Fruit fly (Drosophila melanogaster) whole organism, embryonic: ENCODE data around the gene Oatp30B.

Experiments used
- ATbp ChIP-seq: fragments of 200-800 bp; sonication (Bioruptor generic); optimal IDR thresholded peaks from 2 replicates; lab custom pipeline; 2017; ENCODE audit warnings: missing biosample characterization, mild to moderate bottlenecking, missing genetic modification characterization, missing genetic modification reagents
- Adf1 ChIP-seq: fragments of 200-800 bp; sonication (Bioruptor generic); IDR thresholded peaks from 2 replicates; pipeline ENCODE4 v1.3.6; 2022; ENCODE audit warnings: missing biosample characterization, missing genetic modification characterization
- Asciz ChIP-seq: fragments of 200-800 bp; sonication (Bioruptor generic); optimal IDR thresholded peaks from 2 replicates; lab custom pipeline; 2017; ENCODE audit warnings: missing biosample characterization, mild to moderate bottlenecking, missing genetic modification characterization, missing genetic modification reagents
- BEAF-32 ChIP-seq: fragments of 200-800 bp; sonication (Bioruptor generic); optimal IDR thresholded peaks from 3 replicates; lab custom pipeline; 2017; ENCODE audit warnings: missing biosample characterization, missing genetic modification characterization, mild to moderate bottlenecking, moderate library complexity, missing genetic modification reagents
- CG10959 ChIP-seq: fragments of 200-800 bp; sonication (Bioruptor generic); IDR thresholded peaks from 2 replicates; pipeline ENCODE4 v1.3.6; 2022; ENCODE audit warnings: missing biosample characterization, missing genetic modification characterization
- CG11456 ChIP-seq: fragments of 200-800 bp; sonication (Bioruptor generic); IDR thresholded peaks from 3 replicates; pipeline ENCODE4 v1.3.6; 2022; ENCODE audit warnings: missing biosample characterization, missing genetic modification characterization
- CG11560 ChIP-seq: fragments of 200-800 bp; sonication (Bioruptor generic); IDR thresholded peaks from 3 replicates; pipeline ENCODE4 v1.3.6; 2022; ENCODE audit warnings: missing biosample characterization, missing genetic modification characterization
- CG12236 ChIP-seq: fragments of 200-800 bp; sonication (Bioruptor generic); optimal IDR thresholded peaks from 2 replicates; lab custom pipeline; 2016; ENCODE audit warnings: missing biosample characterization, missing genetic modification characterization
- CG12769 ChIP-seq: fragments of 200-800 bp; sonication (Bioruptor generic); optimal IDR thresholded peaks from 2 replicates; lab custom pipeline; 2019; ENCODE audit warnings: missing biosample characterization, mild to moderate bottlenecking, missing genetic modification characterization, moderate library complexity
- CG13775 ChIP-seq: fragments of 200-800 bp; sonication (Bioruptor generic); optimal IDR thresholded peaks from 3 replicates; lab custom pipeline; 2017; ENCODE audit warnings: missing biosample characterization, mild to moderate bottlenecking, missing genetic modification characterization
- CG15269 ChIP-seq: fragments of 200-800 bp; sonication (Bioruptor generic); optimal IDR thresholded peaks from 2 replicates; lab custom pipeline; 2018; ENCODE audit warnings: missing biosample characterization, mild to moderate bottlenecking, missing genetic modification characterization, moderate library complexity
- CG16815 ChIP-seq: fragments of 200-800 bp; sonication (Bioruptor generic); optimal IDR thresholded peaks from 3 replicates; lab custom pipeline; 2017; ENCODE audit warnings: missing biosample characterization, mild to moderate bottlenecking, missing genetic modification characterization
- CG17802 ChIP-seq: fragments of 200-800 bp; sonication (Bioruptor generic); optimal IDR thresholded peaks from 2 replicates; lab custom pipeline; 2018; ENCODE audit warnings: missing biosample characterization, mild to moderate bottlenecking, missing genetic modification characterization, moderate library complexity
- CG1832 ChIP-seq: fragments of 200-800 bp; sonication (Bioruptor generic); optimal IDR thresholded peaks from 2 replicates; lab custom pipeline; 2017; ENCODE audit warnings: missing biosample characterization, mild to moderate bottlenecking, missing genetic modification characterization, inconsistent platforms
- CG32767 ChIP-seq: fragments of 200-800 bp; sonication (Bioruptor generic); IDR thresholded peaks from 2 replicates; pipeline ENCODE4 v1.3.6; 2022; ENCODE audit warnings: missing biosample characterization, missing genetic modification characterization
- CG34376 ChIP-seq: fragments of 200-800 bp; sonication (Bioruptor generic); optimal IDR thresholded peaks from 2 replicates; lab custom pipeline; 2018; ENCODE audit warnings: missing biosample characterization, mild to moderate bottlenecking, missing genetic modification characterization
- CG4282 ChIP-seq: fragments of 200-800 bp; sonication (Bioruptor generic); optimal IDR thresholded peaks from 2 replicates; lab custom pipeline; 2016; ENCODE audit warnings: missing biosample characterization, missing genetic modification characterization
- CG6654 ChIP-seq: fragments of 200-800 bp; sonication (Bioruptor generic); optimal IDR thresholded peaks from 2 replicates; lab custom pipeline; 2017; ENCODE audit warnings: missing biosample characterization, mild to moderate bottlenecking, missing genetic modification characterization
- CG6765 ChIP-seq: fragments of 200-800 bp; sonication (Bioruptor generic); optimal IDR thresholded peaks from 3 replicates; lab custom pipeline; 2017; ENCODE audit warnings: missing biosample characterization, mild to moderate bottlenecking, missing genetic modification characterization
- CG7839 ChIP-seq: fragments of 200-800 bp; sonication (Bioruptor generic); optimal IDR thresholded peaks from 3 replicates; lab custom pipeline; 2018; ENCODE audit warnings: missing biosample characterization, mild to moderate bottlenecking, missing genetic modification characterization, moderate library complexity
- CG8089 ChIP-seq: fragments of 200-800 bp; sonication (Bioruptor generic); optimal IDR thresholded peaks from 3 replicates; lab custom pipeline; 2016; ENCODE audit warnings: missing biosample characterization, missing genetic modification characterization
- CG9437 ChIP-seq: fragments of 200-800 bp; sonication (Bioruptor generic); optimal IDR thresholded peaks from 2 replicates; lab custom pipeline; 2018; ENCODE audit warnings: missing biosample characterization, mild to moderate bottlenecking, missing genetic modification characterization
- CTCF ChIP-seq: fragments of 200-800 bp; sonication (Bioruptor generic); optimal IDR thresholded peaks from 2 replicates; lab custom pipeline; 2017; ENCODE audit warnings: missing biosample characterization, mild to moderate bottlenecking, missing genetic modification characterization, moderate library complexity
- Dek ChIP-seq: fragments of 200-800 bp; sonication (Bioruptor generic); optimal IDR thresholded peaks from 3 replicates; lab custom pipeline; 2019; ENCODE audit warnings: missing biosample characterization, mild to moderate bottlenecking, missing genetic modification characterization, moderate library complexity
- Dll ChIP-seq: fragments of 200-800 bp; sonication (Bioruptor generic); IDR thresholded peaks from 4 replicates; pipeline ENCODE4 v1.3.6; 2022; ENCODE audit warnings: missing biosample characterization, missing genetic modification characterization; ENCODE audit not compliant: partially characterized antibody
- Dref ChIP-seq: fragments of 200-800 bp; sonication (Bioruptor generic); IDR thresholded peaks from 2 replicates; pipeline ENCODE4 v1.3.6; 2022; ENCODE audit warnings: missing biosample characterization, missing genetic modification characterization
- Gsc ChIP-seq: fragments of 200-800 bp; sonication (Bioruptor generic); IDR thresholded peaks from 2 replicates; pipeline ENCODE4 v1.3.6; 2022; ENCODE audit warnings: missing biosample characterization, missing genetic modification characterization
- HLH4C ChIP-seq: fragments of 200-800 bp; sonication (Bioruptor generic); IDR thresholded peaks from 3 replicates; pipeline ENCODE4 v1.3.6; 2022; ENCODE audit warnings: missing biosample characterization, missing genetic modification characterization; ENCODE audit not compliant: partially characterized antibody
- Hand ChIP-seq: fragments of 200-800 bp; sonication (Bioruptor generic); optimal IDR thresholded peaks from 2 replicates; lab custom pipeline; 2017; ENCODE audit warnings: mild to moderate bottlenecking, missing biosample characterization, missing genetic modification reagents, missing genetic modification characterization
- MBD-R2 ChIP-seq: fragments of 200-800 bp; sonication (Bioruptor generic); IDR thresholded peaks from 2 replicates; pipeline ENCODE4 v1.3.6; 2022; ENCODE audit warnings: missing biosample characterization, missing genetic modification characterization
- Nf-YA ChIP-seq: fragments of 200-800 bp; sonication (Bioruptor generic); IDR thresholded peaks from 2 replicates; pipeline ENCODE4 v1.3.6; 2022; ENCODE audit warnings: missing biosample characterization, missing genetic modification characterization
- Nf-YB ChIP-seq: fragments of 200-800 bp; sonication (Bioruptor generic); optimal IDR thresholded peaks from 3 replicates; lab custom pipeline; 2019; ENCODE audit warnings: missing biosample characterization, mild to moderate bottlenecking, missing genetic modification characterization, moderate library complexity
- Optix ChIP-seq: fragments of 200-800 bp; sonication (Bioruptor generic); IDR thresholded peaks from 3 replicates; pipeline ENCODE4 v1.3.6; 2022; ENCODE audit warnings: missing biosample characterization, missing genetic modification characterization
- Rfx ChIP-seq: fragments of 200-800 bp; sonication (Bioruptor generic); IDR thresholded peaks from 2 replicates; pipeline ENCODE4 v1.3.6; 2022; ENCODE audit warnings: missing biosample characterization, missing genetic modification characterization
- Sry-δ ChIP-seq: fragments of 200-800 bp; sonication (Bioruptor generic); optimal IDR thresholded peaks from 2 replicates; lab custom pipeline; 2016; ENCODE audit warnings: missing biosample characterization, missing genetic modification characterization
- Stat92E ChIP-seq, 3 experiments: fragments of >200 bp in 2 of 3; fragments of 200-800 bp in 1 of 3; sonication (Bioruptor generic) in 1 of 3; optimal IDR thresholded peaks; 2 replicates each; lab custom pipeline; 2017 to 2019; ENCODE audit warnings: missing biosample characterization in 3 of 3, missing genetic modification characterization in 3 of 3, mild to moderate bottlenecking in 1 of 3, moderate library complexity in 1 of 3
- Trl ChIP-seq, 3 experiments: fragments of >200 bp in 2 of 3; fragments of 200-800 bp in 1 of 3; sonication (Bioruptor generic) in 1 of 3; optimal IDR thresholded peaks; 2 replicates in 1 of 3; 3 replicates in 2 of 3; lab custom pipeline; 2016 to 2017; ENCODE audit warnings: missing biosample characterization in 1 of 3, missing genetic modification characterization in 1 of 3
- al ChIP-seq: fragments of 200-800 bp; sonication (Bioruptor generic); IDR thresholded peaks from 2 replicates; pipeline ENCODE4 v1.3.6; 2022; ENCODE audit warnings: missing biosample characterization, missing genetic modification characterization
- bcd ChIP-seq: fragments of 200-800 bp; sonication (Bioruptor generic); optimal IDR thresholded peaks from 2 replicates; lab custom pipeline; 2017; ENCODE audit warnings: missing biosample characterization, mild to moderate bottlenecking, missing genetic modification characterization
- br ChIP-seq: fragments of >200 bp; optimal IDR thresholded peaks from 2 replicates; lab custom pipeline; 2017
- croc ChIP-seq: fragments of 200-800 bp; sonication (Bioruptor generic); conservative IDR thresholded peaks from 3 replicates; pipeline ENCODE4 v1.3.6; 2022; ENCODE audit warnings: missing biosample characterization, missing genetic modification characterization
- disco-r ChIP-seq: fragments of 200-800 bp; sonication (Bioruptor generic); optimal IDR thresholded peaks from 2 replicates; lab custom pipeline; 2016; ENCODE audit warnings: missing biosample characterization, missing genetic modification characterization
- ems ChIP-seq: fragments of 200-800 bp; sonication (Bioruptor generic); optimal IDR thresholded peaks from 3 replicates; lab custom pipeline; 2016; ENCODE audit warnings: missing biosample characterization, missing genetic modification characterization
- ham ChIP-seq: fragments of 200-800 bp; sonication (Bioruptor generic); IDR thresholded peaks from 2 replicates; pipeline ENCODE4 v1.3.6; 2022; ENCODE audit warnings: missing biosample characterization, missing genetic modification characterization
- lov ChIP-seq, 2 experiments: fragments of 200-800 bp in 1 of 2; fragments of >200 bp in 1 of 2; sonication (Bioruptor generic) in 1 of 2; IDR thresholded peaks in 1 of 2; optimal IDR thresholded peaks in 1 of 2; 2 replicates in 1 of 2; 3 replicates in 1 of 2; pipeline versions ENCODE4 v1.3.6 to Lab custom; 2017 to 2022; ENCODE audit warnings: missing biosample characterization in 1 of 2, missing genetic modification characterization in 1 of 2
- sqz ChIP-seq: fragments of 200-800 bp; sonication (Bioruptor generic); optimal IDR thresholded peaks from 3 replicates; lab custom pipeline; 2018; ENCODE audit warnings: missing biosample characterization, mild to moderate bottlenecking, missing genetic modification characterization
- stc ChIP-seq: fragments of 200-800 bp; sonication (Bioruptor generic); IDR thresholded peaks from 2 replicates; pipeline ENCODE4 v1.3.6; 2022; ENCODE audit warnings: missing biosample characterization, missing genetic modification characterization
- stwl ChIP-seq: fragments of 200-800 bp; sonication (Bioruptor generic); optimal IDR thresholded peaks from 3 replicates; lab custom pipeline; 2018; ENCODE audit warnings: missing biosample characterization, mild to moderate bottlenecking, missing genetic modification characterization, moderate library complexity
- zfh2 ChIP-seq: fragments of 200-800 bp; sonication (Bioruptor generic); optimal IDR thresholded peaks from 2 replicates; lab custom pipeline; 2016; ENCODE audit warnings: missing biosample characterization, missing genetic modification characterization

Gene Oatp30B

DNA sequence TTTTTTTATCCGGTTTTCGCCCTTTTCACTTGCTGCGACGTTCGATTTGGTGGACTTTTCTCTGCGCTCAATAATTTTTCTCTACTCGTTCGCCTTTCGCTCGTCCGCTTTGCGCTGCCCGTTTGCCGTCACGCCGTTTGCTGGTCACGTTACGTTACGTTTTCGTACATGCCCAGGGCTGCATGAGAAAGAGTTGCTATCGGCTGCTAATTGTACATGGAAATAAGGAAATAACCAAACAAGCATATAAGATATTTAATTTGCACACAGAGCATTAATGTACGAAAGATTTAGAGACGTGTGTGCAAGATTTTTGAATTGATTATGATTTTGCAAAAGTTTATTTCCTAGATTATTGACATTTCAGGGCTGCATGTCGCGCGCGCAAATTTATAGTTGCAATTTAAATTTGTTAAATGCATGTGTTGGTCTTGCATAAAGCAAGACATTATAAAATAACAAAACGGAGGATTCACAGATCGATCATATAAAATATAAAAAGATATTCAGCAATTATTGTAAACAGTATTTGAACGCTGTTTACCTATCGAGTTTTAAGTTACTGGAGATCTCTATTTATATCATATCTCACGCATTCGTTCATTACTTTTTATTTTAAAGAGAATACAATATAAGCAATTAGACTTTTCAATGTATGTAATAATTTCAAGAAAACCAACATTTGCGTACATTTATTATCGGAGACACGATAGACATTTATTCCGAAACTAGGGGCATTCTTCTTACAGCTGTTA lies 26.2 kb upstream of the Oatp30B start, which contains the start of gene Gdi (continued):
- TF ChIP-seq al (GFP tag; lab: Robert Waterston, UW) (no peak), ATbp (GFP tag; lab: Kevin White, UChicago) (no peak), Gsc (GFP tag; lab: Robert Waterston, UW) (no peak), CTCF (no peak), CG17802 (tag; lab: Kevin White, UChicago) (no peak), Sry-δ (GFP tag; lab: Kevin White, UChicago) (peak; percentile 46), CG10959 (GFP tag; lab: Robert Waterston, UW) (no peak), CG12236 (no peak), Trl (optimal IDR thresholded peaks at IDR 0.05; lab: Kevin White, UChicago) (no peak), Trl (GFP tag; optimal IDR thresholded peaks at IDR 0.05; lab: Kevin White, UChicago) (peak; percentile 19), ham (GFP tag; lab: Robert Waterston, UW) (no peak), Dref (GFP tag; lab: Robert Waterston, UW) (peak; percentile 52), BEAF-32 (GFP tag; lab: Kevin White, UChicago) (peak; percentile 65), Adf1 (GFP tag; lab: Robert Waterston, UW) (no peak), CG4282 (GFP tag; lab: Kevin White, UChicago) (no peak), Hand (no peak), CG11456 (GFP tag; lab: Robert Waterston, UW) (no peak), Stat92E (GFP tag; optimal IDR thresholded peaks at IDR 0.05; lab: Kevin White, UChicago) (no peak), CG7839 (tag; lab: Kevin White, UChicago) (peak; percentile 25), CG6765 (GFP tag; lab: Kevin White, UChicago) (no peak), CG11560 (tag; lab: Robert Waterston, UW) (no peak), ems (GFP tag; lab: Kevin White, UChicago) (no peak), stc (GFP tag; lab: Robert Waterston, UW) (no peak), Rfx (GFP tag; lab: Robert Waterston, UW) (peak; percentile 57), Nf-YB (no peak), CG32767 (GFP tag; lab: Robert Waterston, UW) (no peak), CG8089 (GFP tag; lab: Kevin White, UChicago) (no peak), sqz (GFP tag; lab: Kevin White, UChicago) (no peak), lov (optimal IDR thresholded peaks at IDR 0.05; lab: Kevin White, UChicago) (no peak), lov (GFP tag; IDR thresholded peaks at IDR 0.05; lab: Robert Waterston, UW) (no peak), HLH4C (GFP tag; lab: Robert Waterston, UW) (peak; percentile 28; the same call in 1 of the 3 replicates), CG1832 (no peak), disco-r (GFP tag; lab: Kevin White, UChicago) (no peak), CG6654 (no peak), Nf-YA (GFP tag; lab: Robert Waterston, UW) (no peak), CG16815 (GFP tag; lab: Kevin White, UChicago) (no peak), CG9437 (GFP tag; lab: Kevin White, UChicago) (peak; percentile 100), Optix (GFP tag; lab: Robert Waterston, UW) (no peak), br (lab: Kevin White, UChicago) (no peak), CG13775 (peak; percentile 53), MBD-R2 (GFP tag; lab: Robert Waterston, UW) (no peak), zfh2 (GFP tag; lab: Kevin White, UChicago) (peak; percentile 59), CG12769 (tag; lab: Kevin White, UChicago) (peak; percentile 27), Asciz (GFP tag; lab: Kevin White, UChicago) (no peak), bcd (no peak), CG34376 (GFP tag; lab: Kevin White, UChicago) (no peak), croc (GFP tag; lab: Robert Waterston, UW) (no peak), CG15269 (tag; lab: Kevin White, UChicago) (peak; percentile 13), Dek (tag; lab: Kevin White, UChicago) (no peak), Dll (peak; percentile 44; the same call in 1 of the 4 replicates), stwl (tag; lab: Kevin White, UChicago) (no peak)
